Fruit fly (Drosophila melanogaster) whole organism, embryonic: ENCODE results near the gene Fbw5.

ENCODE experiments used
- Bdp1 ChIP-seq: fragments of 200-800 bp; sonication (Bioruptor generic); optimal IDR thresholded peaks from 3 replicates; lab custom pipeline; 2016; ENCODE audit warnings: missing biosample characterization, missing genetic modification characterization
- C15 ChIP-seq: fragments of 200-800 bp; sonication (Bioruptor generic); IDR thresholded peaks from 3 replicates; pipeline ENCODE4 v1.3.6; 2022; ENCODE audit warnings: missing biosample characterization, missing genetic modification characterization
- CG10321 ChIP-seq: fragments of 200-800 bp; sonication (Bioruptor generic); IDR thresholded peaks from 2 replicates; pipeline ENCODE4 v1.3.6; 2022; ENCODE audit warnings: missing biosample characterization, missing genetic modification characterization
- CG10565 ChIP-seq: fragments of 200-800 bp; sonication (Bioruptor generic); optimal IDR thresholded peaks from 3 replicates; lab custom pipeline; 2016; ENCODE audit warnings: missing biosample characterization, mild to moderate bottlenecking, missing genetic modification characterization
- CG11504 ChIP-seq: fragments of 200-800 bp; sonication (Bioruptor generic); optimal IDR thresholded peaks from 3 replicates; lab custom pipeline; 2019; ENCODE audit warnings: missing biosample characterization, mild to moderate bottlenecking, missing genetic modification characterization, moderate library complexity
- CG11723 ChIP-seq: fragments of 200-800 bp; sonication (Bioruptor generic); optimal IDR thresholded peaks from 2 replicates; lab custom pipeline; 2017; ENCODE audit warnings: missing biosample characterization, mild to moderate bottlenecking, missing genetic modification characterization
- CG12299 ChIP-seq: fragments of 200-800 bp; sonication (Bioruptor generic); optimal IDR thresholded peaks from 2 replicates; lab custom pipeline; 2018; ENCODE audit warnings: missing biosample characterization, mild to moderate bottlenecking, missing genetic modification characterization
- CG1233 ChIP-seq: fragments of 200-800 bp; sonication (Bioruptor generic); optimal IDR thresholded peaks from 4 replicates; lab custom pipeline; 2018; ENCODE audit warnings: missing biosample characterization, mild to moderate bottlenecking, missing genetic modification characterization
- CG13287 ChIP-seq: fragments of 200-800 bp; sonication (Bioruptor generic); IDR thresholded peaks from 2 replicates; pipeline ENCODE4 v1.3.6; 2022; ENCODE audit warnings: missing biosample characterization, missing genetic modification characterization; ENCODE audit not compliant: partially characterized antibody
- CG16815 ChIP-seq: fragments of 200-800 bp; sonication (Bioruptor generic); optimal IDR thresholded peaks from 3 replicates; lab custom pipeline; 2017; ENCODE audit warnings: missing biosample characterization, mild to moderate bottlenecking, missing genetic modification characterization
- CG17361 ChIP-seq: fragments of 200-800 bp; sonication (Bioruptor generic); IDR thresholded peaks from 3 replicates; pipeline ENCODE4 v1.3.6; 2022; ENCODE audit warnings: missing biosample characterization, missing genetic modification characterization
- CG2120 ChIP-seq: fragments of 200-800 bp; sonication (Bioruptor generic); optimal IDR thresholded peaks from 3 replicates; lab custom pipeline; 2016; ENCODE audit warnings: missing biosample characterization, missing genetic modification characterization
- CG33557 ChIP-seq: fragments of 200-800 bp; sonication (Bioruptor generic); optimal IDR thresholded peaks from 2 replicates; lab custom pipeline; 2019; ENCODE audit warnings: missing biosample characterization, mild to moderate bottlenecking, missing genetic modification characterization, moderate library complexity
- CG34224 ChIP-seq: fragments of 200-800 bp; sonication (Bioruptor generic); IDR thresholded peaks from 3 replicates; pipeline ENCODE4 v1.3.6; 2022; ENCODE audit warnings: missing biosample characterization, missing genetic modification characterization; ENCODE audit not compliant: partially characterized antibody
- CG8478 ChIP-seq: fragments of >200 bp; optimal IDR thresholded peaks from 2 replicates; lab custom pipeline; 2018
- CrebB ChIP-seq: fragments of 200-800 bp; sonication (Bioruptor generic); optimal IDR thresholded peaks from 3 replicates; lab custom pipeline; 2018; ENCODE audit warnings: missing biosample characterization, mild to moderate bottlenecking, missing genetic modification characterization
- Deaf1 ChIP-seq: fragments of 200-800 bp; optimal IDR thresholded peaks from 3 replicates; lab custom pipeline; 2019; ENCODE audit warnings: missing biosample characterization, mild to moderate bottlenecking, missing genetic modification characterization, moderate library complexity
- Dll ChIP-seq: fragments of 200-800 bp; sonication (Bioruptor generic); IDR thresholded peaks from 4 replicates; pipeline ENCODE4 v1.3.6; 2022; ENCODE audit warnings: missing biosample characterization, missing genetic modification characterization; ENCODE audit not compliant: partially characterized antibody
- Ets65A ChIP-seq: fragments of 200-800 bp; sonication (Bioruptor generic); peaks from one replicate; lab custom pipeline; 2016; ENCODE audit warnings: missing biosample characterization, missing genetic modification characterization
- Hmx ChIP-seq: fragments of 200-800 bp; sonication (Bioruptor generic); optimal IDR thresholded peaks from 2 replicates; lab custom pipeline; 2016; ENCODE audit warnings: missing biosample characterization, missing genetic modification characterization
- Hr39 ChIP-seq: fragments of >200 bp; optimal IDR thresholded peaks from 2 replicates; lab custom pipeline; 2017
- Lim3 ChIP-seq: fragments of 200-800 bp; sonication (Bioruptor generic); IDR thresholded peaks from 2 replicates; pipeline ENCODE4 v1.3.6; 2022; ENCODE audit warnings: missing biosample characterization, missing genetic modification characterization
- MBD-R2 ChIP-seq: fragments of 200-800 bp; sonication (Bioruptor generic); IDR thresholded peaks from 2 replicates; pipeline ENCODE4 v1.3.6; 2022; ENCODE audit warnings: missing biosample characterization, missing genetic modification characterization
- Myb ChIP-seq: fragments of 200-800 bp; sonication (Bioruptor generic); optimal IDR thresholded peaks from 2 replicates; lab custom pipeline; 2016; ENCODE audit warnings: missing biosample characterization, missing genetic modification characterization
- Pdp1 ChIP-seq, 2 experiments: fragments of 200-800 bp; sonication (Bioruptor generic); optimal IDR thresholded peaks; 3 replicates each; lab custom pipeline; 2016; ENCODE audit warnings: missing biosample characterization in 2 of 2, missing genetic modification characterization in 2 of 2, mild to moderate bottlenecking in 1 of 2, moderate library complexity in 1 of 2
- Rfx ChIP-seq: fragments of 200-800 bp; sonication (Bioruptor generic); IDR thresholded peaks from 2 replicates; pipeline ENCODE4 v1.3.6; 2022; ENCODE audit warnings: missing biosample characterization, missing genetic modification characterization
- Rx ChIP-seq: fragments of 200-800 bp; sonication (Bioruptor generic); IDR thresholded peaks from 2 replicates; pipeline ENCODE4 v1.3.6; 2022; ENCODE audit warnings: missing biosample characterization, missing genetic modification characterization
- TFAM ChIP-seq: fragments of 200-800 bp; sonication (Bioruptor generic); optimal IDR thresholded peaks from 2 replicates; lab custom pipeline; 2017; ENCODE audit warnings: missing biosample characterization, missing genetic modification characterization, inconsistent platforms
- ac ChIP-seq: fragments of 200-800 bp; sonication (Bioruptor generic); optimal IDR thresholded peaks from 3 replicates; lab custom pipeline; 2017; ENCODE audit warnings: missing biosample characterization, mild to moderate bottlenecking, missing genetic modification characterization
- br ChIP-seq: fragments of >200 bp; optimal IDR thresholded peaks from 2 replicates; lab custom pipeline; 2017
- bsh ChIP-seq, 2 experiments: fragments of 200-800 bp; sonication (Bioruptor generic); optimal IDR thresholded peaks; 2 replicates each; lab custom pipeline; 2017 to 2018; ENCODE audit warnings: mild to moderate bottlenecking in 2 of 2, missing biosample characterization in 2 of 2, missing genetic modification characterization in 2 of 2, moderate library complexity in 1 of 2
- chinmo ChIP-seq: fragments of 200-800 bp; sonication (Bioruptor generic); IDR thresholded peaks from 4 replicates; pipeline ENCODE4 v1.3.6; 2022; ENCODE audit warnings: missing biosample characterization, missing genetic modification characterization; ENCODE audit not compliant: partially characterized antibody
- crp ChIP-seq, 2 experiments: fragments of 200-800 bp; sonication (Bioruptor generic); optimal IDR thresholded peaks; 2 replicates in 1 of 2; 3 replicates in 1 of 2; lab custom pipeline; 2017; ENCODE audit warnings: missing biosample characterization in 2 of 2, missing genetic modification characterization in 2 of 2, mild to moderate bottlenecking in 1 of 2, moderate library complexity in 1 of 2
- gce ChIP-seq: fragments of 200-800 bp; sonication (Bioruptor generic); IDR thresholded peaks from 3 replicates; pipeline ENCODE4 v1.3.6; 2022; ENCODE audit warnings: missing biosample characterization, missing genetic modification characterization
- h ChIP-seq: fragments of >200 bp; optimal IDR thresholded peaks from 2 replicates; lab custom pipeline; 2017
- nom ChIP-seq: fragments of 200-800 bp; sonication (Bioruptor generic); optimal IDR thresholded peaks from 2 replicates; lab custom pipeline; 2017; ENCODE audit warnings: missing biosample characterization, missing genetic modification characterization, mild to moderate bottlenecking, moderate library complexity, missing genetic modification reagents
- onecut ChIP-seq: fragments of 200-800 bp; sonication (Bioruptor generic); IDR thresholded peaks from 2 replicates; pipeline ENCODE4 v1.3.6; 2022; ENCODE audit warnings: missing biosample characterization, missing genetic modification characterization
- pb ChIP-seq: fragments of 200-800 bp; sonication (Bioruptor generic); optimal IDR thresholded peaks from 3 replicates; lab custom pipeline; 2016; ENCODE audit warnings: missing biosample characterization, missing genetic modification characterization
- row ChIP-seq: fragments of 200-800 bp; sonication (Bioruptor generic); IDR thresholded peaks from 3 replicates; pipeline ENCODE4 v1.3.6; 2022; ENCODE audit warnings: missing biosample characterization, missing genetic modification characterization
- sens ChIP-seq: fragments of 200-800 bp; sonication (Bioruptor generic); peaks from one replicate; lab custom pipeline; 2016; ENCODE audit warnings: missing biosample characterization, missing genetic modification characterization
- sna ChIP-seq: fragments of 200-800 bp; sonication (Bioruptor generic); IDR thresholded peaks from 2 replicates; pipeline ENCODE4 v1.3.6; 2022; ENCODE audit warnings: missing biosample characterization, missing genetic modification characterization; ENCODE audit not compliant: partially characterized antibody
- stwl ChIP-seq: fragments of 200-800 bp; sonication (Bioruptor generic); optimal IDR thresholded peaks from 3 replicates; lab custom pipeline; 2018; ENCODE audit warnings: missing biosample characterization, mild to moderate bottlenecking, missing genetic modification characterization, moderate library complexity

The Fbw5 gene

dm6 chr2L:6100202-6100689 lies 34.5 kb upstream of the Fbw5 start, which contains the start of gene stai (continued):
- TF ChIP-seq gce (GFP tag; lab: Robert Waterston, UW) (no peak), Dll (GFP tag; lab: Robert Waterston, UW) (0 out of 4 replicates have a peak, but pooled peaks have one; percentile 22), CG1233 (GFP tag; lab: Kevin White, UChicago) (no peak), CG10321 (GFP tag; lab: Robert Waterston, UW) (peak; percentile 83), h (lab: Kevin White, UChicago) (no peak), CG10565 (GFP tag; lab: Kevin White, UChicago) (no peak), C15 (GFP tag; lab: Robert Waterston, UW) (no peak), Rfx (no peak), br (lab: Kevin White, UChicago) (no peak), Hr39 (no peak), TFAM (GFP tag; lab: Kevin White, UChicago) (no peak), onecut (GFP tag; lab: Robert Waterston, UW) (no peak), Lim3 (GFP tag; lab: Robert Waterston, UW) (no peak), nom (peak; percentile 80), CG2120 (GFP tag; lab: Kevin White, UChicago) (no peak), Deaf1 (tag; lab: Kevin White, UChicago) (peak; percentile 12), CG13287 (0 out of 2 replicates have a peak, but pooled peaks have one; percentile 16), CG34224 (GFP tag; lab: Robert Waterston, UW) (no peak), stwl (tag; lab: Kevin White, UChicago) (no peak), CG16815 (no peak), CG33557 (no peak), MBD-R2 (0 out of 2 replicates have a peak, but pooled peaks have one; percentile 12), Rx (GFP tag; lab: Robert Waterston, UW) (no peak), CG12299 (no peak), bsh (GFP tag; optimal IDR thresholded peaks at IDR 0.05; lab: Kevin White, UChicago) (peak in 1 of 2 experiments; percentile 58), crp (GFP tag; optimal IDR thresholded peaks at IDR 0.05; lab: Kevin White, UChicago) (peak in 1 of 2 experiments; percentile 47), sna (GFP tag; lab: Robert Waterston, UW) (no peak), Bdp1 (GFP tag; lab: Kevin White, UChicago) (no peak), CG11504 (tag; lab: Kevin White, UChicago) (no peak), ac (GFP tag; lab: Kevin White, UChicago) (no peak), Hmx (GFP tag; lab: Kevin White, UChicago) (no peak), Myb (GFP tag; lab: Kevin White, UChicago) (peak; percentile 84)

dm6 chr2L:6099270-6099644 lies 33.5 kb upstream of the Fbw5 start:
- peak; percentile 10 for TF ChIP-seq Ets65A (GFP tag; lab: Kevin White, UChicago)
- TF ChIP-seq pb (GFP tag; lab: Kevin White, UChicago), result no peak
- TF ChIP-seq sens (GFP tag; lab: Kevin White, UChicago), result peak; percentile 49
- TF ChIP-seq CrebB (tag; lab: Kevin White, UChicago), result no peak
- TF ChIP-seq CG11723 (GFP tag; lab: Kevin White, UChicago), result no peak
- no peak for TF ChIP-seq Pdp1 (GFP tag; optimal IDR thresholded peaks at IDR 0.05; lab: Kevin White, UChicago)
- peak; percentile 4; the same call in 1 of the 3 replicates for TF ChIP-seq row (GFP tag; lab: Robert Waterston, UW)
- no peak for TF ChIP-seq CG8478
- TF ChIP-seq CG17361 (GFP tag; lab: Robert Waterston, UW), result no peak
- TF ChIP-seq chinmo (GFP tag; lab: Robert Waterston, UW), result no peak
